Worm (Caenorhabditis elegans): Measurements from ENCODE around the gene par-4.

ce11 chrV:18107969-18108368 lies 9.5 kb downstream of the par-4 start, which contains the start of gene Y37H2A.1:
- TF ChIP-seq ztf-22 (GFP tag; optimal IDR thresholded peaks at IDR 0.05) (no peak), lag-1 (GFP tag; IDR thresholded peaks at IDR 0.05) (no peak), dpff-1 (tag; optimal IDR thresholded peaks at IDR 0.05) (no peak), egl-44 (GFP tag; IDR thresholded peaks at IDR 0.05) (no peak), nhr-120 (GFP tag; IDR thresholded peaks at IDR 0.05) (no peak), hlh-26 (GFP tag; conservative IDR thresholded peaks at IDR 0.05) (no peak), egrh-3 (GFP tag; IDR thresholded peaks at IDR 0.05) (no peak), ets-4 (GFP tag; optimal IDR thresholded peaks at IDR 0.05) (no peak), B0261.1 (tag; optimal IDR thresholded peaks at IDR 0.05) (no peak)

Measured in whole organism, young adult.